Worm (Caenorhabditis elegans) whole organism, L3 larva: ENCODE results near the gene Y32B12B.2.

ENCODE experiments used
- R02D3.7 ChIP-seq: fragments of 150-350 bp; optimal IDR thresholded peaks from 2 replicates; lab custom pipeline; 2014; ENCODE audit warnings: missing biosample characterization, missing genetic modification characterization
- aly-2 ChIP-seq: fragments of 150-350 bp; optimal IDR thresholded peaks from 2 replicates; lab custom pipeline; 2014; ENCODE audit warnings: missing biosample characterization, missing genetic modification characterization
- ama-1 ChIP-seq: fragments of 150-350 bp; optimal IDR thresholded peaks from 2 replicates; lab custom pipeline; 2018
- ceh-16 ChIP-seq: sonication (generic microtip); optimal IDR thresholded peaks from 2 replicates; lab custom pipeline; 2017; ENCODE audit warnings: missing biosample characterization, missing genetic modification characterization
- ceh-28 ChIP-seq: fragments of 150-350 bp; optimal IDR thresholded peaks from 2 replicates; lab custom pipeline; 2014; ENCODE audit warnings: missing biosample characterization, missing genetic modification reagents, missing genetic modification characterization
- ceh-82 ChIP-seq: fragments of 150-350 bp; optimal IDR thresholded peaks from 2 replicates; lab custom pipeline; 2014; ENCODE audit warnings: missing biosample characterization, missing genetic modification characterization
- ceh-9 ChIP-seq: sonication (generic microtip); optimal IDR thresholded peaks from 2 replicates; lab custom pipeline; 2018; ENCODE audit warnings: missing biosample characterization, missing genetic modification characterization
- daf-12 ChIP-seq: fragments of 150-350 bp; optimal IDR thresholded peaks from 2 replicates; lab custom pipeline; 2014; ENCODE audit warnings: missing biosample characterization, missing genetic modification reagents, missing genetic modification characterization
- egl-27 ChIP-seq: sonication (generic microtip); optimal IDR thresholded peaks from 4 replicates; lab custom pipeline; 2017; ENCODE audit warnings: missing biosample characterization, missing genetic modification reagents, missing genetic modification characterization
- egl-5 ChIP-seq: fragments of 150-350 bp; optimal IDR thresholded peaks from 2 replicates; lab custom pipeline; 2017; ENCODE audit warnings: missing biosample characterization, missing genetic modification reagents, missing genetic modification characterization, inconsistent platforms
- elt-2 ChIP-seq: sonication (generic microtip); optimal IDR thresholded peaks from 2 replicates; lab custom pipeline; 2016; ENCODE audit warnings: missing genetic modification reagents, mild to moderate bottlenecking, missing genetic modification characterization, missing compliant biosample characterization
- elt-3 ChIP-seq, 3 experiments: fragments of 150-350 bp in 1 of 3; sonication (generic microtip) in 2 of 3; optimal IDR thresholded peaks; 2 replicates in 2 of 3; 4 replicates in 1 of 3; lab custom pipeline; 2014 to 2017; ENCODE audit warnings: missing biosample characterization in 3 of 3, missing genetic modification characterization in 3 of 3
- eor-1 ChIP-seq, 2 experiments: fragments of 150-350 bp; optimal IDR thresholded peaks; 2 replicates each; lab custom pipeline; 2014 to 2018; ENCODE audit warnings: missing biosample characterization in 2 of 2, missing genetic modification characterization in 2 of 2
- fkh-2 ChIP-seq: fragments of 150-350 bp; optimal IDR thresholded peaks from 2 replicates; lab custom pipeline; 2014; ENCODE audit warnings: missing biosample characterization, missing genetic modification reagents, missing genetic modification characterization
- fos-1 ChIP-seq: fragments of 150-350 bp; optimal IDR thresholded peaks from 2 replicates; lab custom pipeline; 2014; ENCODE audit warnings: missing biosample characterization, missing genetic modification characterization
- hmg-11 ChIP-seq: sonication (generic microtip); optimal IDR thresholded peaks from 2 replicates; lab custom pipeline; 2016; ENCODE audit warnings: missing genetic modification characterization, missing compliant biosample characterization
- jun-1 ChIP-seq: fragments of 150-350 bp; optimal IDR thresholded peaks from 2 replicates; lab custom pipeline; 2014; ENCODE audit warnings: missing biosample characterization, missing genetic modification reagents, missing genetic modification characterization
- lin-15B ChIP-seq: fragments of 150-350 bp; optimal IDR thresholded peaks from 2 replicates; lab custom pipeline; 2014; ENCODE audit warnings: missing biosample characterization, missing genetic modification characterization
- mdl-1 ChIP-seq: fragments of 150-350 bp; optimal IDR thresholded peaks from 2 replicates; lab custom pipeline; 2014; ENCODE audit warnings: missing biosample characterization, missing genetic modification characterization
- mml-1 ChIP-seq: fragments of 150-350 bp; sonication (generic microtip); optimal IDR thresholded peaks from 3 replicates; lab custom pipeline; 2014; ENCODE audit warnings: missing biosample characterization, missing genetic modification characterization
- nhr-11 ChIP-seq: fragments of 150-350 bp; optimal IDR thresholded peaks from 2 replicates; lab custom pipeline; 2014; ENCODE audit warnings: missing biosample characterization, missing genetic modification characterization
- nhr-23 ChIP-seq: fragments of 150-350 bp; optimal IDR thresholded peaks from 2 replicates; lab custom pipeline; 2014; ENCODE audit warnings: missing biosample characterization, missing genetic modification reagents, missing genetic modification characterization
- nhr-237 ChIP-seq: fragments of 150-350 bp; optimal IDR thresholded peaks from 2 replicates; lab custom pipeline; 2014; ENCODE audit warnings: missing biosample characterization, missing genetic modification characterization
- nhr-28 ChIP-seq: fragments of 150-350 bp; optimal IDR thresholded peaks from 2 replicates; lab custom pipeline; 2014; ENCODE audit warnings: missing biosample characterization, missing genetic modification characterization
- nhr-43 ChIP-seq: sonication (generic microtip); optimal IDR thresholded peaks from 2 replicates; lab custom pipeline; 2016; ENCODE audit warnings: mild to moderate bottlenecking, missing genetic modification characterization, missing compliant biosample characterization; ENCODE audit not compliant: poor library complexity, severe bottlenecking
- nhr-67 ChIP-seq: fragments of 150-350 bp; optimal IDR thresholded peaks from 2 replicates; lab custom pipeline; 2014; ENCODE audit warnings: missing biosample characterization, missing genetic modification characterization
- nhr-76 ChIP-seq: fragments of 150-350 bp; sonication (generic microtip); optimal IDR thresholded peaks from 5 replicates; lab custom pipeline; 2014; ENCODE audit warnings: missing biosample characterization, missing genetic modification characterization
- nhr-77 ChIP-seq: fragments of 150-350 bp; optimal IDR thresholded peaks from 2 replicates; lab custom pipeline; 2014; ENCODE audit warnings: missing biosample characterization, missing genetic modification characterization
- pha-4 ChIP-seq: fragments of 150-350 bp; optimal IDR thresholded peaks from 2 replicates; lab custom pipeline; 2014; ENCODE audit warnings: missing biosample characterization, missing genetic modification reagents, missing genetic modification characterization
- pqm-1 ChIP-seq: fragments of 150-350 bp; optimal IDR thresholded peaks from 2 replicates; lab custom pipeline; 2017; ENCODE audit warnings: missing biosample characterization, missing genetic modification characterization, inconsistent platforms
- sea-2 ChIP-seq: fragments of 150-350 bp; sonication (generic microtip); optimal IDR thresholded peaks from 4 replicates; lab custom pipeline; 2014; ENCODE audit warnings: missing biosample characterization, missing genetic modification reagents, missing genetic modification characterization
- skn-1 ChIP-seq: fragments of 150-350 bp; optimal IDR thresholded peaks from 2 replicates; lab custom pipeline; 2014; ENCODE audit warnings: missing biosample characterization, missing genetic modification characterization
- snpc-4 ChIP-seq: fragments of 150-350 bp; optimal IDR thresholded peaks from 2 replicates; lab custom pipeline; 2014; ENCODE audit warnings: missing biosample characterization, missing genetic modification characterization
- unc-39 ChIP-seq: sonication (generic microtip); optimal IDR thresholded peaks from 4 replicates; lab custom pipeline; 2017; ENCODE audit warnings: missing biosample characterization, missing genetic modification characterization
- unc-62 ChIP-seq: fragments of 150-350 bp; sonication (generic microtip); optimal IDR thresholded peaks from 4 replicates; lab custom pipeline; 2014; ENCODE audit warnings: missing biosample characterization, missing genetic modification reagents, missing genetic modification characterization
- zag-1 ChIP-seq: fragments of 150-350 bp; optimal IDR thresholded peaks from 2 replicates; lab custom pipeline; 2014; ENCODE audit warnings: missing biosample characterization, missing genetic modification characterization
- ztf-11 ChIP-seq: fragments of 150-350 bp; optimal IDR thresholded peaks from 2 replicates; lab custom pipeline; 2014; ENCODE audit warnings: missing biosample characterization, missing genetic modification characterization
- ztf-4 ChIP-seq: fragments of 150-350 bp; optimal IDR thresholded peaks from 2 replicates; lab custom pipeline; 2014; ENCODE audit warnings: missing biosample characterization, missing genetic modification characterization

The Y32B12B.2 gene

ce11 chrV:16526858-16527257 lies 11.3 kb upstream of the Y32B12B.2 start, which contains the start of gene F36D3.8:
Gene F36D3.8 (plus strand): TSS chrV:16527158.
- no peak for TF ChIP-seq egl-5
- no peak for TF ChIP-seq nhr-11
- no peak for TF ChIP-seq nhr-23
- TF ChIP-seq ceh-82 (tag; lab: Kevin White, UChicago), result no peak
- no peak for TF ChIP-seq aly-2 (tag; lab: Kevin White, UChicago)
- no peak for TF ChIP-seq ama-1 (lab: Kevin White, UChicago)
- no peak for TF ChIP-seq ztf-4 (tag; lab: Kevin White, UChicago)
- TF ChIP-seq nhr-237, result no peak
- TF ChIP-seq elt-3 (tag; optimal IDR thresholded peaks at IDR 0.05; lab: Kevin White, UChicago), result no peak
- TF ChIP-seq mml-1 (tag; lab: Kevin White, UChicago), result no peak
- TF ChIP-seq ceh-16 (tag; lab: Kevin White, UChicago), result no peak
- no peak for TF ChIP-seq zag-1 (tag; lab: Kevin White, UChicago)
- no peak for TF ChIP-seq eor-1 (tag; optimal IDR thresholded peaks at IDR 0.05; lab: Kevin White, UChicago)
- no peak for TF ChIP-seq ceh-28
- TF ChIP-seq fos-1, result no peak

- no peak for TF ChIP-seq nhr-67 (tag; lab: Kevin White, UChicago)
- TF ChIP-seq nhr-43, result no peak
- no peak for TF ChIP-seq mdl-1
Measured at ce11 chrV:16527796-16528195, 10.4 kb upstream of the Y32B12B.2 start, which contains the start of gene F36D3.16. Gene F36D3.16 (plus strand): TSS chrV:16528096.

DNA sequence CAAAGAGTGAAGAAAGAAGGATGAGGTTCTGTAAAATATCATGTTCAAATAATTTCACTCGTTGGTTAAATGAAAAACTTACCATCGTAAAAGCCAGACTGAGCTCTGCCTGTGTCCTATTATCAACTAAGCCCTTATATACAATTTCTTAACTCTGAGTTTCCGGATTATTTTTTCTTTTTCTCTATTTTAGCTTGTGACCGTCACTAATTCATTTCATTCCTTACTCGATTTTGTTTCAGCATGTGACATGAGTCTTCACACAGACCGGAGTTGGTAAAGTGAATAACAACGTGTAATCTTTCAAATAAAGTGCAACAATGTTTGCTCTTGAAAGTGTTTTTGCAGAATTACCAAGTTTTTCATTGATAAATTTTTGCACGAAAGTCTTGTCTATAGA lies 4.2 kb upstream of the Y32B12B.2 start, which contains the start of gene cpr-2:
cpr-2 (minus strand) TSS at position 101 of the 400 bp plus-strand sequence.
- TF ChIP-seq nhr-67 (tag; lab: Kevin White, UChicago) (no peak), pqm-1 (tag; lab: Kevin White, UChicago) (no peak), sea-2 (GFP tag; lab: Kevin White, UChicago) (no peak), R02D3.7 (tag; lab: Kevin White, UChicago) (no peak), unc-62 (no peak), ceh-28 (no peak), pha-4 (tag; lab: Kevin White, UChicago) (no peak), hmg-11 (tag; lab: Kevin White, UChicago) (no peak), nhr-76 (no peak), nhr-23 (no peak)

ce11 chrV:16535172-16535571 lies 3.0 kb upstream of the Y32B12B.2 start, which contains the start of gene Y32B12B.8:
Gene Y32B12B.8 (plus strand): TSS chrV:16535472.
- TF ChIP-seq ztf-11 (tag; lab: Kevin White, UChicago) (no peak), egl-5 (no peak), daf-12 (tag; lab: Kevin White, UChicago) (no peak), nhr-67 (tag; lab: Kevin White, UChicago) (no peak), sea-2 (GFP tag; lab: Kevin White, UChicago) (no peak), elt-2 (tag; lab: Kevin White, UChicago) (no peak), unc-39 (tag; lab: Kevin White, UChicago) (no peak), mml-1 (tag; lab: Kevin White, UChicago) (no peak), egl-27 (tag; lab: Kevin White, UChicago) (no peak), ceh-9 (tag; lab: Kevin White, UChicago) (no peak), lin-15B (tag; lab: Kevin White, UChicago) (no peak), ceh-16 (tag; lab: Kevin White, UChicago) (no peak), eor-1 (tag; optimal IDR thresholded peaks at IDR 0.05; lab: Kevin White, UChicago) (no peak), nhr-28 (tag; lab: Kevin White, UChicago) (no peak), snpc-4 (tag; lab: Kevin White, UChicago) (no peak), skn-1 (tag; lab: Kevin White, UChicago) (no peak), fkh-2 (tag; lab: Kevin White, UChicago) (no peak), R02D3.7 (tag; lab: Kevin White, UChicago) (no peak), jun-1 (tag; lab: Kevin White, UChicago) (no peak), nhr-77 (tag; lab: Kevin White, UChicago) (no peak)
- TF ChIP-seq, all 47 proteins: peak for 0
